Worm (Caenorhabditis elegans) whole organism, L4/young adult: ENCODE data around the gene ifb-2.

ENCODE experiments used
- W03F9.2 ChIP-seq: fragments of 150-350 bp; optimal IDR thresholded peaks from 2 replicates; lab custom pipeline; 2014; ENCODE audit warnings: missing biosample characterization, missing genetic modification characterization
- dao-5 ChIP-seq: sonication (generic microtip); optimal IDR thresholded peaks from 2 replicates; lab custom pipeline; 2016; ENCODE audit warnings: missing genotype, missing genetic modification characterization, moderate library complexity, missing compliant biosample characterization
- him-1 ChIP-seq: sonication (generic microtip); optimal IDR thresholded peaks from 2 replicates; lab custom pipeline; 2016; ENCODE audit warnings: missing genotype, missing genetic modification reagents, missing genetic modification characterization, missing compliant biosample characterization

DNA sequence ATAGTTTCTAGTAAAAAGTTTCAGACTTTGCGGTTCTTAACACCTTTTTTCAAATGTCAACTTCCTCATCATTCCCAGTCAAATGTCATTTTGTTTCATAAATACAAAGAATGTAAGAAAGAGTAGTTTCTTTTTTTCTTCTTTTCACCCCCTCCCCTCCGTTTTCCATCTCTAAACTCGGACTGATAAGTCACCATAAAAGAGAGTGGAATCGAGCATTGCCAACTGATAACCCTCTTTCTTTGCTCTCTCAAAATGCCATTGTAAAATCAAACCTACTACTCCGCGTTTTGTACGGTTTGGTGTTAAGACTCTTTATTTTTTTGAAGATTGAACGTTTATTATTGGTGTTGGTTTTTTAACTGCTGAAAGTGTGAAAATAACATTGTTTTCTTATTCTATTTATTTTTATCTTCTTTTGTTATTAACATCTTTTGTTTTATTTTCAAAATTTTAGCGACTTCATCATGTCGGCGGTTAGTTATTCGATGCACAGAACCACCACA is at the start of gene ifb-2:
- no peak for TF ChIP-seq W03F9.2 (tag; lab: Kevin White, UChicago)
- no peak for TF ChIP-seq him-1 (tag; lab: Kevin White, UChicago)
- no peak for TF ChIP-seq dao-5 (tag; lab: Kevin White, UChicago)
